Worm (Caenorhabditis elegans): ENCODE data around the gene C54F6.6.

The C54F6.6 gene

ce11 chrV:7562947-7563346 is 39.5 kb downstream of the C54F6.6 start, which contains the start of gene F19F10.1:
Gene F19F10.1 (plus strand): TSS chrV:7563247.
- TF ChIP-seq Y5F2A.4 (GFP tag; optimal IDR thresholded peaks at IDR 0.05) (no peak), F49E8.2 (tag; optimal IDR thresholded peaks at IDR 0.05; ENCODE audit: borderline replicate concordance) (no peak), R02D3.7 (tag; optimal IDR thresholded peaks at IDR 0.05) (no peak), daf-19 (GFP tag; conservative IDR thresholded peaks at IDR 0.05) (no peak), nhr-111 (GFP tag; optimal IDR thresholded peaks at IDR 0.05) (no peak), zip-2 (tag; optimal IDR thresholded peaks at IDR 0.05) (no peak), hif-1 (tag; optimal IDR thresholded peaks at IDR 0.05) (no peak), hmg-1.1 (GFP tag; IDR thresholded peaks at IDR 0.05) (no peak), attf-4 (tag; optimal IDR thresholded peaks at IDR 0.05) (no peak), snpc-4 (tag; optimal IDR thresholded peaks at IDR 0.05) (no peak), nhr-41 (GFP tag; IDR thresholded peaks at IDR 0.05) (no peak), lin-15B (tag; optimal IDR thresholded peaks at IDR 0.05) (no peak), nhr-42 (GFP tag; IDR thresholded peaks at IDR 0.05) (no peak)

- TF ChIP-seq mes-2 (tag; optimal IDR thresholded peaks at IDR 0.05; ENCODE audit: poor library complexity, severe bottlenecking): no peak
- TF ChIP-seq ctbp-1 (GFP tag; IDR thresholded peaks at IDR 0.05): no peak
- TF ChIP-seq ceh-28 (tag; optimal IDR thresholded peaks at IDR 0.05): no peak
- no peak for TF ChIP-seq nhr-6 (tag; optimal IDR thresholded peaks at IDR 0.05)
- no peak for TF ChIP-seq set-16 (GFP tag; IDR thresholded peaks at IDR 0.05)
- no peak for TF ChIP-seq spr-3 (GFP tag; optimal IDR thresholded peaks at IDR 0.05)
- TF ChIP-seq snpc-1.2 (GFP tag; IDR thresholded peaks at IDR 0.05): no peak
- no peak for TF ChIP-seq lin-38 (GFP tag; IDR thresholded peaks at IDR 0.05)
- no peak for TF ChIP-seq lin-15B (tag; optimal IDR thresholded peaks at IDR 0.05)
- no peak for TF ChIP-seq F37D6.2 (tag; optimal IDR thresholded peaks at IDR 0.05)
- no peak for TF ChIP-seq cey-2 (tag; optimal IDR thresholded peaks at IDR 0.05; ENCODE audit: borderline replicate concordance, insufficient read depth)
- no peak for TF ChIP-seq dve-1 (tag; optimal IDR thresholded peaks at IDR 0.05; ENCODE audit: insufficient read depth)
These were observed 46.8 kb downstream of the C54F6.6 start, which contains the start of gene clec-212 for ce11 chrV:7570290-7570689. Gene clec-212 (minus strand): TSS chrV:7570390.

- TF ChIP-seq set-16 (GFP tag; IDR thresholded peaks at IDR 0.05) (no peak), dmd-8 (GFP tag; IDR thresholded peaks at IDR 0.05) (no peak), lin-13 (GFP tag; optimal IDR thresholded peaks at IDR 0.05) (no peak), ZK546.5 (tag; optimal IDR thresholded peaks at IDR 0.05) (no peak), Y48G9A.11 (GFP tag; IDR thresholded peaks at IDR 0.05) (no peak), madf-9 (GFP tag; conservative IDR thresholded peaks at IDR 0.05) (no peak), nhr-6 (tag; optimal IDR thresholded peaks at IDR 0.05) (no peak), nhr-28 (tag; optimal IDR thresholded peaks at IDR 0.05) (no peak), snpc-1.2 (GFP tag; IDR thresholded peaks at IDR 0.05) (no peak), T26A8.4 (GFP tag; IDR thresholded peaks at IDR 0.05) (no peak)
These were observed 47.5 kb downstream of the C54F6.6 start, which contains the start of gene F19F10.14 for ce11 chrV:7570955-7571354. Gene F19F10.14 (minus strand): TSS chrV:7571055.
